Worm (Caenorhabditis elegans) whole organism, L3 larva: ENCODE data around the gene C50E3.7.

Experiments
- aly-2 ChIP-seq: fragments of 150-350 bp; optimal IDR thresholded peaks from 2 replicates; lab custom pipeline; 2014; ENCODE audit warnings: missing biosample characterization, missing genetic modification characterization
- ceh-82 ChIP-seq: fragments of 150-350 bp; optimal IDR thresholded peaks from 2 replicates; lab custom pipeline; 2014; ENCODE audit warnings: missing biosample characterization, missing genetic modification characterization
- ceh-9 ChIP-seq: sonication (generic microtip); optimal IDR thresholded peaks from 2 replicates; lab custom pipeline; 2018; ENCODE audit warnings: missing biosample characterization, missing genetic modification characterization
- fkh-10 ChIP-seq: sonication (generic microtip); optimal IDR thresholded peaks from 2 replicates; lab custom pipeline; 2017; ENCODE audit warnings: missing biosample characterization, missing genetic modification reagents, missing genetic modification characterization
- fkh-2 ChIP-seq: fragments of 150-350 bp; optimal IDR thresholded peaks from 2 replicates; lab custom pipeline; 2014; ENCODE audit warnings: missing biosample characterization, missing genetic modification reagents, missing genetic modification characterization
- tbx-2 ChIP-seq: sonication (generic microtip); optimal IDR thresholded peaks from 2 replicates; lab custom pipeline; 2016; ENCODE audit warnings: mild to moderate bottlenecking, missing genetic modification characterization, missing compliant biosample characterization

ce11 chrV:7639356-7639755 is 41.2 kb upstream of the C50E3.7 start:
- TF ChIP-seq tbx-2 (tag; lab: Kevin White, UChicago) (no peak), fkh-10 (no peak), ceh-9 (no peak), fkh-2 (tag; lab: Kevin White, UChicago) (no peak), ceh-82 (tag; lab: Kevin White, UChicago) (no peak), aly-2 (tag; lab: Kevin White, UChicago) (no peak)
